Fruit fly (Drosophila melanogaster) whole organism, embryonic: ENCODE data around the gene mRpL12.

Source experiments
- CG10431 ChIP-seq: fragments of 200-800 bp; sonication (Bioruptor generic); optimal IDR thresholded peaks from 3 replicates; lab custom pipeline; 2018; ENCODE audit warnings: missing biosample characterization, mild to moderate bottlenecking, missing genetic modification characterization
- CG12769 ChIP-seq: fragments of 200-800 bp; sonication (Bioruptor generic); optimal IDR thresholded peaks from 2 replicates; lab custom pipeline; 2019; ENCODE audit warnings: missing biosample characterization, mild to moderate bottlenecking, missing genetic modification characterization, moderate library complexity
- CG14441 ChIP-seq: fragments of 200-800 bp; sonication (Bioruptor generic); IDR thresholded peaks from 2 replicates; pipeline ENCODE4 v1.3.6; 2022; ENCODE audit warnings: missing biosample characterization, missing genetic modification characterization
- CG2199 ChIP-seq: fragments of 200-800 bp; sonication (Bioruptor generic); IDR thresholded peaks from 3 replicates; pipeline ENCODE4 v1.3.6; 2022; ENCODE audit warnings: missing biosample characterization, missing genetic modification characterization
- CG30403 ChIP-seq: fragments of 200-800 bp; sonication (Bioruptor generic); optimal IDR thresholded peaks from 3 replicates; lab custom pipeline; 2016; ENCODE audit warnings: missing biosample characterization, missing genetic modification characterization
- CG31224 ChIP-seq: fragments of 200-800 bp; sonication (Bioruptor generic); IDR thresholded peaks from 2 replicates; pipeline ENCODE4 v1.3.6; 2022; ENCODE audit warnings: missing biosample characterization, missing genetic modification characterization
- CG31388 ChIP-seq: fragments of 200-800 bp; sonication (Bioruptor generic); optimal IDR thresholded peaks from 2 replicates; lab custom pipeline; 2016; ENCODE audit warnings: missing biosample characterization, missing genetic modification characterization
- CG9215 ChIP-seq: fragments of 200-800 bp; sonication (Bioruptor generic); IDR thresholded peaks from 2 replicates; pipeline ENCODE4 v1.3.6; 2022; ENCODE audit warnings: missing biosample characterization, missing genetic modification characterization
- CG9797 ChIP-seq: fragments of 200-800 bp; sonication (Bioruptor generic); optimal IDR thresholded peaks from 3 replicates; lab custom pipeline; 2018; ENCODE audit warnings: missing biosample characterization, mild to moderate bottlenecking, missing genetic modification characterization
- CG9817 ChIP-seq: fragments of 200-800 bp; sonication (Bioruptor generic); optimal IDR thresholded peaks from 2 replicates; lab custom pipeline; 2018; ENCODE audit warnings: missing biosample characterization, mild to moderate bottlenecking, missing genetic modification characterization, moderate library complexity
- Chrac-16 ChIP-seq: fragments of 200-800 bp; sonication (Bioruptor generic); optimal IDR thresholded peaks from 3 replicates; lab custom pipeline; 2016; ENCODE audit warnings: missing biosample characterization, missing genetic modification characterization
- D19A ChIP-seq: fragments of 200-800 bp; optimal IDR thresholded peaks from 3 replicates; lab custom pipeline; 2019; ENCODE audit warnings: missing biosample characterization, mild to moderate bottlenecking, missing genetic modification characterization, moderate library complexity
- Deaf1 ChIP-seq: fragments of 200-800 bp; optimal IDR thresholded peaks from 3 replicates; lab custom pipeline; 2019; ENCODE audit warnings: missing biosample characterization, mild to moderate bottlenecking, missing genetic modification characterization, moderate library complexity
- E2f2 ChIP-seq: fragments of 200-800 bp; sonication (Bioruptor generic); IDR thresholded peaks from 2 replicates; pipeline ENCODE4 v1.3.6; 2022; ENCODE audit warnings: missing biosample characterization, missing genetic modification characterization
- Fer1 ChIP-seq: fragments of 200-800 bp; sonication (Bioruptor generic); optimal IDR thresholded peaks from 2 replicates; lab custom pipeline; 2017; ENCODE audit warnings: missing biosample characterization, mild to moderate bottlenecking, missing genetic modification characterization
- Fer2 ChIP-seq: fragments of 200-800 bp; sonication (Bioruptor generic); optimal IDR thresholded peaks from 2 replicates; lab custom pipeline; 2018; ENCODE audit warnings: missing biosample characterization, mild to moderate bottlenecking, missing genetic modification characterization, moderate library complexity
- HHEX ChIP-seq: fragments of 200-800 bp; sonication (Bioruptor generic); optimal IDR thresholded peaks from 3 replicates; lab custom pipeline; 2017; ENCODE audit warnings: missing biosample characterization, mild to moderate bottlenecking, missing genetic modification characterization, missing genetic modification reagents
- HmgZ ChIP-seq: fragments of 200-800 bp; sonication (Bioruptor generic); optimal IDR thresholded peaks from 2 replicates; lab custom pipeline; 2018; ENCODE audit warnings: missing biosample characterization, mild to moderate bottlenecking, missing genetic modification characterization
- Lhr ChIP-seq: fragments of 200-800 bp; sonication (Bioruptor generic); optimal IDR thresholded peaks from 3 replicates; lab custom pipeline; 2017; ENCODE audit warnings: mild to moderate bottlenecking, missing biosample characterization, missing genetic modification reagents, missing genetic modification characterization
- Opbp ChIP-seq: fragments of 200-800 bp; sonication (Bioruptor generic); IDR thresholded peaks from 3 replicates; pipeline ENCODE4 v1.3.6; 2022; ENCODE audit warnings: missing biosample characterization, missing genetic modification characterization; ENCODE audit not compliant: partially characterized antibody
- Six4 ChIP-seq: fragments of 200-800 bp; sonication (Bioruptor generic); optimal IDR thresholded peaks from 2 replicates; lab custom pipeline; 2016; ENCODE audit warnings: missing biosample characterization, missing genetic modification characterization
- TFAM ChIP-seq: fragments of 200-800 bp; sonication (Bioruptor generic); optimal IDR thresholded peaks from 2 replicates; lab custom pipeline; 2017; ENCODE audit warnings: missing biosample characterization, missing genetic modification characterization, inconsistent platforms
- YL-1 ChIP-seq: fragments of 200-800 bp; sonication (Bioruptor generic); optimal IDR thresholded peaks from 3 replicates; lab custom pipeline; 2017; ENCODE audit warnings: missing biosample characterization, mild to moderate bottlenecking, missing genetic modification characterization
- abd-A ChIP-seq: fragments of 200-800 bp; sonication (Bioruptor generic); optimal IDR thresholded peaks from 3 replicates; lab custom pipeline; 2019; ENCODE audit warnings: missing biosample characterization, mild to moderate bottlenecking, missing genetic modification characterization, moderate library complexity
- bbx ChIP-seq: fragments of 200-800 bp; sonication (Bioruptor generic); IDR thresholded peaks from 2 replicates; pipeline ENCODE4 v1.3.6; 2022; ENCODE audit warnings: missing biosample characterization, missing genetic modification characterization; ENCODE audit not compliant: partially characterized antibody
- bigmax ChIP-seq: fragments of 200-800 bp; sonication (Bioruptor generic); optimal IDR thresholded peaks from 2 replicates; lab custom pipeline; 2018; ENCODE audit warnings: missing biosample characterization, mild to moderate bottlenecking, missing genetic modification characterization
- chif ChIP-seq, 2 experiments: fragments of 200-800 bp; sonication (Bioruptor generic); optimal IDR thresholded peaks; 3 replicates each; lab custom pipeline; 2016; ENCODE audit warnings: missing biosample characterization in 2 of 2, missing genetic modification characterization in 2 of 2
- croc ChIP-seq: fragments of 200-800 bp; sonication (Bioruptor generic); conservative IDR thresholded peaks from 3 replicates; pipeline ENCODE4 v1.3.6; 2022; ENCODE audit warnings: missing biosample characterization, missing genetic modification characterization
- da ChIP-seq: fragments of 200-800 bp; sonication (Bioruptor generic); optimal IDR thresholded peaks from 2 replicates; lab custom pipeline; 2016; ENCODE audit warnings: missing biosample characterization, missing genetic modification characterization
- dan ChIP-seq: fragments of 200-800 bp; sonication (Bioruptor generic); IDR thresholded peaks from 2 replicates; pipeline ENCODE4 v1.3.6; 2022; ENCODE audit warnings: missing biosample characterization, missing genetic modification characterization
- dimm ChIP-seq: fragments of 200-800 bp; sonication (Bioruptor generic); IDR thresholded peaks from 2 replicates; pipeline ENCODE4 v1.3.6; 2022; ENCODE audit warnings: missing biosample characterization, missing genetic modification characterization
- ftz-f1 ChIP-seq: fragments of 200-800 bp; sonication (Bioruptor generic); optimal IDR thresholded peaks from 2 replicates; lab custom pipeline; 2016; ENCODE audit warnings: missing biosample characterization, missing genetic modification characterization
- gce ChIP-seq: fragments of 200-800 bp; sonication (Bioruptor generic); IDR thresholded peaks from 3 replicates; pipeline ENCODE4 v1.3.6; 2022; ENCODE audit warnings: missing biosample characterization, missing genetic modification characterization
- gfzf ChIP-seq: fragments of 200-800 bp; sonication (Bioruptor generic); optimal IDR thresholded peaks from 2 replicates; lab custom pipeline; 2016; ENCODE audit warnings: missing biosample characterization, mild to moderate bottlenecking, missing genetic modification characterization, moderate library complexity
- kah ChIP-seq: fragments of 200-800 bp; sonication (Bioruptor generic); optimal IDR thresholded peaks from 2 replicates; lab custom pipeline; 2018; ENCODE audit warnings: missing biosample characterization, mild to moderate bottlenecking, missing genetic modification characterization
- luna ChIP-seq: fragments of 200-800 bp; sonication (Bioruptor generic); optimal IDR thresholded peaks from 2 replicates; lab custom pipeline; 2016; ENCODE audit warnings: missing biosample characterization, missing genetic modification characterization
- mam ChIP-seq: fragments of 200-800 bp; sonication (Bioruptor generic); optimal IDR thresholded peaks from 3 replicates; lab custom pipeline; 2016; ENCODE audit warnings: missing biosample characterization, missing genetic modification characterization
- nerfin-1 ChIP-seq: fragments of 200-800 bp; sonication (Bioruptor generic); optimal IDR thresholded peaks from 3 replicates; lab custom pipeline; 2019; ENCODE audit warnings: missing biosample characterization, mild to moderate bottlenecking, missing genetic modification characterization, moderate library complexity
- nerfin-2 ChIP-seq: fragments of 200-800 bp; sonication (Bioruptor generic); IDR thresholded peaks from 2 replicates; pipeline ENCODE4 v1.3.6; 2022; ENCODE audit warnings: missing biosample characterization, missing genetic modification characterization; ENCODE audit not compliant: partially characterized antibody
- otp ChIP-seq: fragments of 200-800 bp; sonication (Bioruptor generic); IDR thresholded peaks from 3 replicates; pipeline ENCODE4, ENCODE4 v1.3.6; 2022; ENCODE audit warnings: missing biosample characterization, missing genetic modification characterization
- pho ChIP-seq: fragments of 200-800 bp; sonication (Bioruptor generic); optimal IDR thresholded peaks from 2 replicates; lab custom pipeline; 2016; ENCODE audit warnings: missing biosample characterization, missing genetic modification characterization
- pnt ChIP-seq: fragments of 200-800 bp; sonication (Bioruptor generic); optimal IDR thresholded peaks from 3 replicates; lab custom pipeline; 2016; ENCODE audit warnings: missing biosample characterization, missing genetic modification characterization
- pzg ChIP-seq: fragments of 200-800 bp; sonication (Bioruptor generic); optimal IDR thresholded peaks from 3 replicates; lab custom pipeline; 2018; ENCODE audit warnings: missing biosample characterization, mild to moderate bottlenecking, missing genetic modification characterization, moderate library complexity
- ro ChIP-seq: fragments of 200-800 bp; sonication (Bioruptor generic); IDR thresholded peaks from 2 replicates; pipeline ENCODE4 v1.3.6; 2022; ENCODE audit warnings: missing biosample characterization, missing genetic modification characterization
- salm ChIP-seq: fragments of 200-800 bp; sonication (Bioruptor generic); optimal IDR thresholded peaks from 2 replicates; lab custom pipeline; 2018; ENCODE audit warnings: missing biosample characterization, mild to moderate bottlenecking, missing genetic modification characterization
- schlank ChIP-seq: fragments of 200-800 bp; sonication (Bioruptor generic); optimal IDR thresholded peaks from 2 replicates; lab custom pipeline; 2018; ENCODE audit warnings: missing biosample characterization, mild to moderate bottlenecking, missing genetic modification characterization
- so ChIP-seq: fragments of 200-800 bp; sonication (Bioruptor generic); IDR thresholded peaks from 3 replicates; pipeline ENCODE4 v1.3.6; 2022; ENCODE audit warnings: missing biosample characterization, missing genetic modification characterization
- sqz ChIP-seq: fragments of 200-800 bp; sonication (Bioruptor generic); optimal IDR thresholded peaks from 3 replicates; lab custom pipeline; 2018; ENCODE audit warnings: missing biosample characterization, mild to moderate bottlenecking, missing genetic modification characterization
- unc-4 ChIP-seq: fragments of 200-800 bp; sonication (Bioruptor generic); IDR thresholded peaks from 2 replicates; pipeline ENCODE4 v1.3.6; 2022; ENCODE audit warnings: missing biosample characterization, missing genetic modification characterization; ENCODE audit not compliant: partially characterized antibody
- usp ChIP-seq: fragments of >200 bp; optimal IDR thresholded peaks from 2 replicates; lab custom pipeline; 2017; ENCODE audit warnings: missing biosample characterization, missing genetic modification characterization
- vnd ChIP-seq: fragments of 200-800 bp; sonication (Bioruptor generic); IDR thresholded peaks from 3 replicates; pipeline ENCODE4 v1.3.6; 2022; ENCODE audit warnings: missing biosample characterization, missing genetic modification characterization; ENCODE audit not compliant: partially characterized antibody
- zfh1 ChIP-seq: fragments of 200-800 bp; sonication (Bioruptor generic); IDR thresholded peaks from 3 replicates; pipeline ENCODE4 v1.3.6; 2022; ENCODE audit warnings: missing biosample characterization, missing genetic modification characterization

mRpL12 gene

DNA sequence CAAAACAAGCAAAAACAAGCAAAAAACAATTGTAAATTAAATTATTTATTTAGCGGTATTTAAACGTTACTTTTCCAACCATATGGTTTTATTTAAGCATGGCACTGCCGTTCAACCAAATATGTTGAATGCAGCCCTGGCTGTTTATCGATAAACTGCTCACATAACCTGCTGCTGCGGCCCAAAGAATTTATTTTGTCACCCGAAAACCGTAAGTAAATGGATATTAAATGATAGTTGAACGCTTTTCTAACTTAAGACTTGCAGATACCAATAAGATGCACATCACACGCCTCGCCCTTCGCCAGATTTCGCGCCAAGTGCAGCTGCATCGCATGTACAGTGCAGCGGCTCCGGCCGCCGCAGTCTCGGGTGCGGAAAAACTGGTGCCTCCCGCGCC, at the start of gene mRpL12 (continued):
- TF ChIP-seq dimm (GFP tag; lab: Robert Waterston, UW) (no peak), unc-4 (0 out of 2 replicates have a peak, but pooled peaks have one; percentile 20), CG14441 (no peak), otp (GFP tag; lab: Robert Waterston, UW) (no peak), pho (no peak), Lhr (GFP tag; lab: Kevin White, UChicago) (no peak), D19A (tag; lab: Kevin White, UChicago) (no peak), dan (no peak), CG10431 (GFP tag; lab: Kevin White, UChicago) (no peak), Fer1 (no peak), pzg (GFP tag; lab: Kevin White, UChicago) (peak; percentile 66), ro (GFP tag; lab: Robert Waterston, UW) (no peak), da (GFP tag; lab: Kevin White, UChicago) (no peak), Deaf1 (tag; lab: Kevin White, UChicago) (no peak), CG2199 (GFP tag; lab: Robert Waterston, UW) (no peak), Opbp (GFP tag; lab: Robert Waterston, UW) (peak; percentile 22; the same call in 1 of the 3 replicates), bigmax (GFP tag; lab: Kevin White, UChicago) (peak; percentile 90), nerfin-2 (GFP tag; lab: Robert Waterston, UW) (peak; percentile 32; the same call in 1 of the 2 replicates), CG30403 (GFP tag; lab: Kevin White, UChicago) (no peak), CG9797 (GFP tag; lab: Kevin White, UChicago) (no peak), usp (GFP tag; lab: Kevin White, UChicago) (no peak), ftz-f1 (GFP tag; lab: Kevin White, UChicago) (no peak), pnt (GFP tag; lab: Kevin White, UChicago) (no peak), vnd (GFP tag; lab: Robert Waterston, UW) (no peak), gce (GFP tag; lab: Robert Waterston, UW) (no peak), bbx (GFP tag; lab: Robert Waterston, UW) (peak; percentile 66), schlank (no peak), luna (GFP tag; lab: Kevin White, UChicago) (no peak), zfh1 (GFP tag; lab: Robert Waterston, UW) (no peak), Six4 (GFP tag; lab: Kevin White, UChicago) (no peak), CG31224 (GFP tag; lab: Robert Waterston, UW) (no peak), HmgZ (tag; lab: Kevin White, UChicago) (peak; percentile 34), salm (tag; lab: Kevin White, UChicago) (no peak), abd-A (tag; lab: Kevin White, UChicago) (no peak), mam (no peak), YL-1 (GFP tag; lab: Kevin White, UChicago) (peak; percentile 48), E2f2 (GFP tag; lab: Robert Waterston, UW) (peak; percentile 52), Chrac-16 (GFP tag; lab: Kevin White, UChicago) (no peak), CG9215 (GFP tag; lab: Robert Waterston, UW) (peak; percentile 99), gfzf (GFP tag; lab: Kevin White, UChicago) (peak; percentile 26), nerfin-1 (no peak), HHEX (GFP tag; lab: Kevin White, UChicago) (no peak), kah (GFP tag; lab: Kevin White, UChicago) (no peak), Fer2 (no peak), croc (GFP tag; lab: Robert Waterston, UW) (no peak), TFAM (GFP tag; lab: Kevin White, UChicago) (no peak), CG9817 (tag; lab: Kevin White, UChicago) (no peak), CG31388 (GFP tag; lab: Kevin White, UChicago) (no peak), chif (GFP tag; optimal IDR thresholded peaks at IDR 0.05; lab: Kevin White, UChicago) (no peak), sqz (no peak), so (GFP tag; lab: Robert Waterston, UW) (no peak), CG12769 (tag; lab: Kevin White, UChicago) (no peak)
